Fruit fly (Drosophila melanogaster) whole organism, embryonic: Measurements from ENCODE around the gene alpha-Man-Ia.

ENCODE experiments used
- Asciz ChIP-seq: fragments of 200-800 bp; sonication (Bioruptor generic); optimal IDR thresholded peaks from 2 replicates; lab custom pipeline; 2017; ENCODE audit warnings: missing biosample characterization, mild to moderate bottlenecking, missing genetic modification characterization, missing genetic modification reagents
- B-H1 ChIP-seq: fragments of 200-800 bp; sonication (Bioruptor generic); IDR thresholded peaks from 3 replicates; pipeline ENCODE4 v1.3.6; 2022; ENCODE audit warnings: missing biosample characterization, missing genetic modification characterization
- CG10959 ChIP-seq: fragments of 200-800 bp; sonication (Bioruptor generic); IDR thresholded peaks from 2 replicates; pipeline ENCODE4 v1.3.6; 2022; ENCODE audit warnings: missing biosample characterization, missing genetic modification characterization
- CG11696 ChIP-seq: fragments of 200-800 bp; sonication (Bioruptor generic); IDR thresholded peaks from 2 replicates; pipeline ENCODE4 v1.3.6; 2022; ENCODE audit warnings: missing biosample characterization, missing genetic modification characterization
- CG12236 ChIP-seq: fragments of 200-800 bp; sonication (Bioruptor generic); optimal IDR thresholded peaks from 2 replicates; lab custom pipeline; 2016; ENCODE audit warnings: missing biosample characterization, missing genetic modification characterization
- CG12659 ChIP-seq: fragments of 200-800 bp; sonication (Bioruptor generic); optimal IDR thresholded peaks from 3 replicates; lab custom pipeline; 2017; ENCODE audit warnings: mild to moderate bottlenecking, missing biosample characterization, missing genetic modification reagents, missing genetic modification characterization
- CG13775 ChIP-seq: fragments of 200-800 bp; sonication (Bioruptor generic); optimal IDR thresholded peaks from 3 replicates; lab custom pipeline; 2017; ENCODE audit warnings: missing biosample characterization, mild to moderate bottlenecking, missing genetic modification characterization
- CG14050 ChIP-seq: fragments of 200-800 bp; sonication (Bioruptor generic); IDR thresholded peaks from 3 replicates; pipeline ENCODE4 v1.3.6; 2022; ENCODE audit warnings: missing biosample characterization, missing genetic modification characterization
- CG15011 ChIP-seq: fragments of 200-800 bp; sonication (Bioruptor generic); optimal IDR thresholded peaks from 3 replicates; lab custom pipeline; 2018; ENCODE audit warnings: missing biosample characterization, mild to moderate bottlenecking, missing genetic modification characterization
- CG15514 ChIP-seq: fragments of 200-800 bp; sonication (Bioruptor generic); optimal IDR thresholded peaks from 3 replicates; lab custom pipeline; 2017; ENCODE audit warnings: missing biosample characterization, missing genetic modification characterization, mild to moderate bottlenecking, moderate library complexity, missing genetic modification reagents
- CG16815 ChIP-seq: fragments of 200-800 bp; sonication (Bioruptor generic); optimal IDR thresholded peaks from 3 replicates; lab custom pipeline; 2017; ENCODE audit warnings: missing biosample characterization, mild to moderate bottlenecking, missing genetic modification characterization
- CG1832 ChIP-seq: fragments of 200-800 bp; sonication (Bioruptor generic); optimal IDR thresholded peaks from 2 replicates; lab custom pipeline; 2017; ENCODE audit warnings: missing biosample characterization, mild to moderate bottlenecking, missing genetic modification characterization, inconsistent platforms
- CG18476 ChIP-seq: fragments of 200-800 bp; sonication (Bioruptor generic); optimal IDR thresholded peaks from 2 replicates; lab custom pipeline; 2016; ENCODE audit warnings: missing biosample characterization, mild to moderate bottlenecking, missing genetic modification characterization
- CG2116 ChIP-seq: fragments of 200-800 bp; sonication (Bioruptor generic); optimal IDR thresholded peaks from 3 replicates; lab custom pipeline; 2018; ENCODE audit warnings: missing biosample characterization, mild to moderate bottlenecking, missing genetic modification characterization
- CG3281 ChIP-seq: fragments of 200-800 bp; sonication (Bioruptor generic); optimal IDR thresholded peaks from 3 replicates; lab custom pipeline; 2017; ENCODE audit warnings: missing biosample characterization, mild to moderate bottlenecking, missing genetic modification characterization
- CG34376 ChIP-seq: fragments of 200-800 bp; sonication (Bioruptor generic); optimal IDR thresholded peaks from 2 replicates; lab custom pipeline; 2018; ENCODE audit warnings: missing biosample characterization, mild to moderate bottlenecking, missing genetic modification characterization
- CG4404 ChIP-seq: fragments of 200-800 bp; sonication (Bioruptor generic); IDR thresholded peaks from 2 replicates; pipeline ENCODE4 v1.3.6; 2022; ENCODE audit warnings: missing biosample characterization, missing genetic modification characterization
- CG4617 ChIP-seq: fragments of 200-800 bp; sonication (Bioruptor generic); optimal IDR thresholded peaks from 3 replicates; lab custom pipeline; 2016; ENCODE audit warnings: missing biosample characterization, missing genetic modification characterization, borderline replicate concordance
- CG4707 ChIP-seq: fragments of 200-800 bp; sonication (Bioruptor generic); optimal IDR thresholded peaks from 2 replicates; lab custom pipeline; 2018; ENCODE audit warnings: missing biosample characterization, mild to moderate bottlenecking, missing genetic modification characterization, moderate library complexity
- CG4854 ChIP-seq: fragments of 200-800 bp; sonication (Bioruptor generic); optimal IDR thresholded peaks from 2 replicates; lab custom pipeline; 2016; ENCODE audit warnings: missing biosample characterization, missing genetic modification characterization, inconsistent platforms
- CG7963 ChIP-seq: fragments of 200-800 bp; sonication (Bioruptor generic); IDR thresholded peaks from 3 replicates; pipeline ENCODE4 v1.3.6; 2022; ENCODE audit warnings: missing biosample characterization, missing genetic modification characterization; ENCODE audit not compliant: partially characterized antibody
- CG8944 ChIP-seq: fragments of 200-800 bp; sonication (Bioruptor generic); optimal IDR thresholded peaks from 3 replicates; lab custom pipeline; 2016; ENCODE audit warnings: missing biosample characterization, missing genetic modification characterization
- CG9437 ChIP-seq: fragments of 200-800 bp; sonication (Bioruptor generic); optimal IDR thresholded peaks from 2 replicates; lab custom pipeline; 2018; ENCODE audit warnings: missing biosample characterization, mild to moderate bottlenecking, missing genetic modification characterization
- D19A ChIP-seq: fragments of 200-800 bp; optimal IDR thresholded peaks from 3 replicates; lab custom pipeline; 2019; ENCODE audit warnings: missing biosample characterization, mild to moderate bottlenecking, missing genetic modification characterization, moderate library complexity
- Dll ChIP-seq: fragments of 200-800 bp; sonication (Bioruptor generic); IDR thresholded peaks from 4 replicates; pipeline ENCODE4 v1.3.6; 2022; ENCODE audit warnings: missing biosample characterization, missing genetic modification characterization; ENCODE audit not compliant: partially characterized antibody
- Drgx ChIP-seq: fragments of 200-800 bp; sonication (Bioruptor generic); IDR thresholded peaks from 2 replicates; pipeline ENCODE4 v1.3.6; 2022; ENCODE audit warnings: missing biosample characterization, missing genetic modification characterization
- Gug ChIP-seq: fragments of 200-800 bp; sonication (Bioruptor generic); IDR thresholded peaks from 4 replicates; pipeline ENCODE4 v1.3.6; 2022; ENCODE audit warnings: missing biosample characterization, missing genetic modification characterization
- H15 ChIP-seq: fragments of 200-800 bp; sonication (Bioruptor generic); IDR thresholded peaks from 3 replicates; pipeline ENCODE4 v1.3.6; 2022; ENCODE audit warnings: missing biosample characterization, missing genetic modification characterization
- H2.0 ChIP-seq: fragments of 200-800 bp; sonication (Bioruptor generic); IDR thresholded peaks from 2 replicates; pipeline ENCODE4 v1.3.6; 2022; ENCODE audit warnings: missing biosample characterization, missing genetic modification characterization
- HmgZ ChIP-seq: fragments of 200-800 bp; sonication (Bioruptor generic); optimal IDR thresholded peaks from 2 replicates; lab custom pipeline; 2018; ENCODE audit warnings: missing biosample characterization, mild to moderate bottlenecking, missing genetic modification characterization
- MBD-R2 ChIP-seq: fragments of 200-800 bp; sonication (Bioruptor generic); IDR thresholded peaks from 2 replicates; pipeline ENCODE4 v1.3.6; 2022; ENCODE audit warnings: missing biosample characterization, missing genetic modification characterization
- NC2β ChIP-seq: fragments of 200-800 bp; sonication (Bioruptor generic); optimal IDR thresholded peaks from 2 replicates; lab custom pipeline; 2016; ENCODE audit warnings: missing biosample characterization, missing genetic modification characterization
- Nf-YA ChIP-seq: fragments of 200-800 bp; sonication (Bioruptor generic); IDR thresholded peaks from 2 replicates; pipeline ENCODE4 v1.3.6; 2022; ENCODE audit warnings: missing biosample characterization, missing genetic modification characterization
- Opbp ChIP-seq: fragments of 200-800 bp; sonication (Bioruptor generic); IDR thresholded peaks from 3 replicates; pipeline ENCODE4 v1.3.6; 2022; ENCODE audit warnings: missing biosample characterization, missing genetic modification characterization; ENCODE audit not compliant: partially characterized antibody
- Ptx1 ChIP-seq: fragments of 200-800 bp; sonication (Bioruptor generic); IDR thresholded peaks from 2 replicates; pipeline ENCODE4 v1.3.6; 2022; ENCODE audit warnings: missing biosample characterization, missing genetic modification characterization
- Sox100B ChIP-seq: fragments of 200-800 bp; sonication (Bioruptor generic); optimal IDR thresholded peaks from 3 replicates; lab custom pipeline; 2018; ENCODE audit warnings: missing biosample characterization, mild to moderate bottlenecking, missing genetic modification characterization
- TFAM ChIP-seq: fragments of 200-800 bp; sonication (Bioruptor generic); optimal IDR thresholded peaks from 2 replicates; lab custom pipeline; 2017; ENCODE audit warnings: missing biosample characterization, missing genetic modification characterization, inconsistent platforms
- cas ChIP-seq: fragments of 200-800 bp; sonication (Bioruptor generic); IDR thresholded peaks from 2 replicates; pipeline ENCODE4 v1.3.6; 2022; ENCODE audit warnings: missing biosample characterization, missing genetic modification characterization
- dati ChIP-seq: fragments of 200-800 bp; sonication (Bioruptor generic); IDR thresholded peaks from 2 replicates; pipeline ENCODE4 v1.3.6; 2022; ENCODE audit warnings: missing biosample characterization, missing genetic modification characterization
- esg ChIP-seq: fragments of 200-800 bp; sonication (Bioruptor generic); conservative IDR thresholded peaks from 2 replicates; pipeline ENCODE4 v1.3.6; 2022; ENCODE audit warnings: missing biosample characterization, missing genetic modification characterization
- lola ChIP-seq, 3 experiments: fragments of >200 bp in 2 of 3; fragments of 200-800 bp in 1 of 3; sonication (Bioruptor generic) in 1 of 3; optimal IDR thresholded peaks; 2 replicates each; lab custom pipeline; 2017 to 2019; ENCODE audit warnings: missing biosample characterization in 3 of 3, missing genetic modification characterization in 3 of 3, mild to moderate bottlenecking in 1 of 3, moderate library complexity in 1 of 3
- maf-S ChIP-seq: fragments of 200-800 bp; sonication (Bioruptor generic); optimal IDR thresholded peaks from 2 replicates; lab custom pipeline; 2016; ENCODE audit warnings: missing biosample characterization, missing genetic modification characterization
- onecut ChIP-seq: fragments of 200-800 bp; sonication (Bioruptor generic); IDR thresholded peaks from 2 replicates; pipeline ENCODE4 v1.3.6; 2022; ENCODE audit warnings: missing biosample characterization, missing genetic modification characterization
- pan ChIP-seq, 4 experiments: fragments of >200 bp in 3 of 4; fragments of 200-800 bp in 1 of 4; sonication (Bioruptor generic) in 1 of 4; optimal IDR thresholded peaks in 3 of 4; IDR thresholded peaks in 1 of 4; 2 replicates each; pipeline versions ENCODE4 v1.3.6 to Lab custom; 2017 to 2022; ENCODE audit warnings: missing biosample characterization in 2 of 4, missing genetic modification characterization in 2 of 4, mixed read lengths in 1 of 4
- phol ChIP-seq: fragments of 200-800 bp; sonication (Bioruptor generic); optimal IDR thresholded peaks from 3 replicates; lab custom pipeline; 2018; ENCODE audit warnings: missing biosample characterization, mild to moderate bottlenecking, missing genetic modification characterization, moderate library complexity
- pros ChIP-seq: fragments of 200-800 bp; sonication (Bioruptor generic); optimal IDR thresholded peaks from 3 replicates; lab custom pipeline; 2019; ENCODE audit warnings: missing biosample characterization, mild to moderate bottlenecking, missing genetic modification characterization, moderate library complexity
- pzg ChIP-seq: fragments of 200-800 bp; sonication (Bioruptor generic); optimal IDR thresholded peaks from 3 replicates; lab custom pipeline; 2018; ENCODE audit warnings: missing biosample characterization, mild to moderate bottlenecking, missing genetic modification characterization, moderate library complexity
- sim ChIP-seq: fragments of 200-800 bp; sonication (Bioruptor generic); IDR thresholded peaks from 2 replicates; pipeline ENCODE4 v1.3.6; 2022; ENCODE audit warnings: missing biosample characterization, missing genetic modification characterization
- tup ChIP-seq: fragments of 200-800 bp; sonication (Bioruptor generic); optimal IDR thresholded peaks from 2 replicates; lab custom pipeline; 2016; ENCODE audit warnings: missing biosample characterization, mild to moderate bottlenecking, missing genetic modification characterization, moderate library complexity
- wdn ChIP-seq: fragments of 200-800 bp; sonication (Bioruptor generic); IDR thresholded peaks from 2 replicates; pipeline ENCODE4 v1.3.6; 2022; ENCODE audit warnings: missing biosample characterization, missing genetic modification characterization
- zen2 ChIP-seq: fragments of 200-800 bp; sonication (Bioruptor generic); IDR thresholded peaks from 3 replicates; pipeline ENCODE4 v1.3.6; 2022; ENCODE audit warnings: missing biosample characterization, missing genetic modification characterization; ENCODE audit not compliant: partially characterized antibody

Gene alpha-Man-Ia

DNA sequence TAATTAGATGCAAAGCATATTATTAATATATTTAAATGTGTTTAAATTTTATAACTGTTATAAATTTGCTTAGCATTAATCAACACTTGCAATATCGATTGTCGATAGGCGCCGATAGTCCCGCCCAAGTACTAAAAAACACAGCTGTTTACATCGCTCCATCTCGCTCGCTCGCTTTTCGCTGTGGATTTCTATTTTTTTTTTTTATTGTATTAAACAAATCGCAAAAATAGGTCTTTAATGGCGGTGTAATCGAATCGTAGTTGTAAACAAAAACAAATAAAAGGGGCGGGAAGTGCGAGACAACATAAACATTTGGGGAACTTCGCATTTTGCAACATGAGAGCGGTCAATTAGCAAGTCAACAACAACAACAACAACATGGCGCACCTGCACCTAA lies 105.8 kb downstream of the alpha-Man-Ia start, which contains the start of gene CG34408 (continued):
- TF ChIP-seq NC2β (GFP tag; lab: Kevin White, UChicago) (no peak), CG12236 (no peak), CG3281 (no peak), H15 (GFP tag; lab: Robert Waterston, UW) (no peak), CG9437 (GFP tag; lab: Kevin White, UChicago) (no peak), CG4854 (GFP tag; lab: Kevin White, UChicago) (no peak), pzg (peak; percentile 30), CG16815 (GFP tag; lab: Kevin White, UChicago) (no peak), CG14050 (GFP tag; lab: Robert Waterston, UW) (no peak), lola (GFP tag; optimal IDR thresholded peaks at IDR 0.05; lab: Kevin White, UChicago) (no peak), CG12659 (GFP tag; lab: Kevin White, UChicago) (peak; percentile 3), maf-S (GFP tag; lab: Kevin White, UChicago) (no peak), CG11696 (GFP tag; lab: Robert Waterston, UW) (no peak), CG4404 (GFP tag; lab: Robert Waterston, UW) (no peak), CG10959 (GFP tag; lab: Robert Waterston, UW) (no peak), Dll (GFP tag; lab: Robert Waterston, UW) (peak; percentile 46; the same call in 2 of the 4 replicates), CG8944 (GFP tag; lab: Kevin White, UChicago) (no peak), pan (optimal IDR thresholded peaks at IDR 0.05; lab: Kevin White, UChicago) (no peak), pan (GFP tag; optimal IDR thresholded peaks at IDR 0.05 in 1 of 2, IDR thresholded peaks at IDR 0.05 in 1 of 2) (no peak), H2.0 (GFP tag; lab: Robert Waterston, UW) (no peak), pros (no peak), MBD-R2 (GFP tag; lab: Robert Waterston, UW) (peak; percentile 45), dati (no peak), HmgZ (tag; lab: Kevin White, UChicago) (peak; percentile 5), CG2116 (GFP tag; lab: Kevin White, UChicago) (peak; percentile 32), CG18476 (no peak), tup (GFP tag; lab: Kevin White, UChicago) (no peak), esg (GFP tag; lab: Robert Waterston, UW) (no peak), sim (GFP tag; lab: Robert Waterston, UW) (no peak), Ptx1 (GFP tag; lab: Robert Waterston, UW) (no peak), Asciz (GFP tag; lab: Kevin White, UChicago) (no peak), zen2 (GFP tag; lab: Robert Waterston, UW) (no peak), Nf-YA (GFP tag; lab: Robert Waterston, UW) (no peak), D19A (tag; lab: Kevin White, UChicago) (no peak), CG4617 (peak; percentile 11), phol (tag; lab: Kevin White, UChicago) (peak; percentile 48), TFAM (GFP tag; lab: Kevin White, UChicago) (no peak), cas (GFP tag; lab: Robert Waterston, UW) (no peak), Opbp (GFP tag; lab: Robert Waterston, UW) (peak; percentile 33; the same call in 1 of the 3 replicates), CG13775 (no peak), CG15514 (GFP tag; lab: Kevin White, UChicago) (peak; percentile 20), wdn (no peak), CG4707 (GFP tag; lab: Kevin White, UChicago) (no peak), Gug (GFP tag; lab: Robert Waterston, UW) (no peak), B-H1 (GFP tag; lab: Robert Waterston, UW) (no peak), CG7963 (GFP tag; lab: Robert Waterston, UW) (no peak), onecut (GFP tag; lab: Robert Waterston, UW) (no peak), CG1832 (GFP tag; lab: Kevin White, UChicago) (no peak), Drgx (GFP tag; lab: Robert Waterston, UW) (no peak), Sox100B (GFP tag; lab: Kevin White, UChicago) (no peak), CG15011 (no peak), CG34376 (GFP tag; lab: Kevin White, UChicago) (no peak)
